Worm (Caenorhabditis elegans) whole organism, L3 larva: Measurements from ENCODE around the gene F13B6.1.
A peak's percentile ranks its signal among the peaks of the same experiment; 100 is the strongest.

Source experiments
- R02D3.7 ChIP-seq: fragments of 150-350 bp; optimal IDR thresholded peaks from 2 replicates; lab custom pipeline; 2014; ENCODE audit warnings: missing biosample characterization, missing genetic modification characterization
- aly-2 ChIP-seq: fragments of 150-350 bp; optimal IDR thresholded peaks from 2 replicates; lab custom pipeline; 2014; ENCODE audit warnings: missing biosample characterization, missing genetic modification characterization
- ceh-16 ChIP-seq: sonication (generic microtip); optimal IDR thresholded peaks from 2 replicates; lab custom pipeline; 2017; ENCODE audit warnings: missing biosample characterization, missing genetic modification characterization
- ceh-28 ChIP-seq: fragments of 150-350 bp; optimal IDR thresholded peaks from 2 replicates; lab custom pipeline; 2014; ENCODE audit warnings: missing biosample characterization, missing genetic modification reagents, missing genetic modification characterization
- ceh-82 ChIP-seq: fragments of 150-350 bp; optimal IDR thresholded peaks from 2 replicates; lab custom pipeline; 2014; ENCODE audit warnings: missing biosample characterization, missing genetic modification characterization
- ceh-9 ChIP-seq: sonication (generic microtip); optimal IDR thresholded peaks from 2 replicates; lab custom pipeline; 2018; ENCODE audit warnings: missing biosample characterization, missing genetic modification characterization
- daf-12 ChIP-seq: fragments of 150-350 bp; optimal IDR thresholded peaks from 2 replicates; lab custom pipeline; 2014; ENCODE audit warnings: missing biosample characterization, missing genetic modification reagents, missing genetic modification characterization
- egl-27 ChIP-seq: sonication (generic microtip); optimal IDR thresholded peaks from 4 replicates; lab custom pipeline; 2017; ENCODE audit warnings: missing biosample characterization, missing genetic modification reagents, missing genetic modification characterization
- egl-5 ChIP-seq: fragments of 150-350 bp; optimal IDR thresholded peaks from 2 replicates; lab custom pipeline; 2017; ENCODE audit warnings: missing biosample characterization, missing genetic modification reagents, missing genetic modification characterization, inconsistent platforms
- elt-1 ChIP-seq: fragments of 150-350 bp; optimal IDR thresholded peaks from 2 replicates; lab custom pipeline; 2014; ENCODE audit warnings: missing biosample characterization, missing genetic modification characterization
- elt-2 ChIP-seq: sonication (generic microtip); optimal IDR thresholded peaks from 2 replicates; lab custom pipeline; 2016; ENCODE audit warnings: missing genetic modification reagents, mild to moderate bottlenecking, missing genetic modification characterization, missing compliant biosample characterization
- elt-3 ChIP-seq, 3 experiments: fragments of 150-350 bp in 1 of 3; sonication (generic microtip) in 2 of 3; optimal IDR thresholded peaks; 2 replicates in 2 of 3; 4 replicates in 1 of 3; lab custom pipeline; 2014 to 2017; ENCODE audit warnings: missing biosample characterization in 3 of 3, missing genetic modification characterization in 3 of 3
- fkh-10 ChIP-seq: sonication (generic microtip); optimal IDR thresholded peaks from 2 replicates; lab custom pipeline; 2017; ENCODE audit warnings: missing biosample characterization, missing genetic modification reagents, missing genetic modification characterization
- fos-1 ChIP-seq: fragments of 150-350 bp; optimal IDR thresholded peaks from 2 replicates; lab custom pipeline; 2014; ENCODE audit warnings: missing biosample characterization, missing genetic modification characterization
- hmg-11 ChIP-seq: sonication (generic microtip); optimal IDR thresholded peaks from 2 replicates; lab custom pipeline; 2016; ENCODE audit warnings: missing genetic modification characterization, missing compliant biosample characterization
- jun-1 ChIP-seq: fragments of 150-350 bp; optimal IDR thresholded peaks from 2 replicates; lab custom pipeline; 2014; ENCODE audit warnings: missing biosample characterization, missing genetic modification reagents, missing genetic modification characterization
- lin-15B ChIP-seq: fragments of 150-350 bp; optimal IDR thresholded peaks from 2 replicates; lab custom pipeline; 2014; ENCODE audit warnings: missing biosample characterization, missing genetic modification characterization
- lin-39 ChIP-seq: fragments of 150-350 bp; optimal IDR thresholded peaks from 2 replicates; lab custom pipeline; 2018; ENCODE audit warnings: missing biosample characterization, missing genetic modification reagents, missing genetic modification characterization
- lsy-12 ChIP-seq: sonication (generic microtip); optimal IDR thresholded peaks from 2 replicates; lab custom pipeline; 2016; ENCODE audit warnings: mild to moderate bottlenecking, missing genetic modification characterization, missing compliant biosample characterization
- nfya-1 ChIP-seq: sonication (generic microtip); optimal IDR thresholded peaks from 2 replicates; lab custom pipeline; 2017; ENCODE audit warnings: missing genetic modification characterization, mild to moderate bottlenecking, missing compliant biosample characterization, antibody characterized with exemption, moderate library complexity; ENCODE audit not compliant: insufficient read depth
- nhr-12 ChIP-seq: fragments of 150-350 bp; optimal IDR thresholded peaks from 2 replicates; lab custom pipeline; 2014; ENCODE audit warnings: missing biosample characterization, missing genetic modification characterization
- nhr-23 ChIP-seq: fragments of 150-350 bp; optimal IDR thresholded peaks from 2 replicates; lab custom pipeline; 2014; ENCODE audit warnings: missing biosample characterization, missing genetic modification reagents, missing genetic modification characterization
- nhr-237 ChIP-seq: fragments of 150-350 bp; optimal IDR thresholded peaks from 2 replicates; lab custom pipeline; 2014; ENCODE audit warnings: missing biosample characterization, missing genetic modification characterization
- nhr-25 ChIP-seq: sonication (generic microtip); optimal IDR thresholded peaks from 2 replicates; lab custom pipeline; 2017; ENCODE audit warnings: missing biosample characterization, missing genetic modification characterization
- nhr-43 ChIP-seq: sonication (generic microtip); optimal IDR thresholded peaks from 2 replicates; lab custom pipeline; 2016; ENCODE audit warnings: mild to moderate bottlenecking, missing genetic modification characterization, missing compliant biosample characterization; ENCODE audit not compliant: poor library complexity, severe bottlenecking
- nhr-76 ChIP-seq: fragments of 150-350 bp; sonication (generic microtip); optimal IDR thresholded peaks from 5 replicates; lab custom pipeline; 2014; ENCODE audit warnings: missing biosample characterization, missing genetic modification characterization
- pha-4 ChIP-seq: fragments of 150-350 bp; optimal IDR thresholded peaks from 2 replicates; lab custom pipeline; 2014; ENCODE audit warnings: missing biosample characterization, missing genetic modification reagents, missing genetic modification characterization
- pqm-1 ChIP-seq: fragments of 150-350 bp; optimal IDR thresholded peaks from 2 replicates; lab custom pipeline; 2017; ENCODE audit warnings: missing biosample characterization, missing genetic modification characterization, inconsistent platforms
- sea-2 ChIP-seq: fragments of 150-350 bp; sonication (generic microtip); optimal IDR thresholded peaks from 4 replicates; lab custom pipeline; 2014; ENCODE audit warnings: missing biosample characterization, missing genetic modification reagents, missing genetic modification characterization
- unc-39 ChIP-seq: sonication (generic microtip); optimal IDR thresholded peaks from 4 replicates; lab custom pipeline; 2017; ENCODE audit warnings: missing biosample characterization, missing genetic modification characterization
- unc-62 ChIP-seq: fragments of 150-350 bp; sonication (generic microtip); optimal IDR thresholded peaks from 4 replicates; lab custom pipeline; 2014; ENCODE audit warnings: missing biosample characterization, missing genetic modification reagents, missing genetic modification characterization
- zag-1 ChIP-seq: fragments of 150-350 bp; optimal IDR thresholded peaks from 2 replicates; lab custom pipeline; 2014; ENCODE audit warnings: missing biosample characterization, missing genetic modification characterization
- ztf-11 ChIP-seq: fragments of 150-350 bp; optimal IDR thresholded peaks from 2 replicates; lab custom pipeline; 2014; ENCODE audit warnings: missing biosample characterization, missing genetic modification characterization
- ztf-4 ChIP-seq: fragments of 150-350 bp; optimal IDR thresholded peaks from 2 replicates; lab custom pipeline; 2014; ENCODE audit warnings: missing biosample characterization, missing genetic modification characterization

Gene F13B6.1

DNA sequence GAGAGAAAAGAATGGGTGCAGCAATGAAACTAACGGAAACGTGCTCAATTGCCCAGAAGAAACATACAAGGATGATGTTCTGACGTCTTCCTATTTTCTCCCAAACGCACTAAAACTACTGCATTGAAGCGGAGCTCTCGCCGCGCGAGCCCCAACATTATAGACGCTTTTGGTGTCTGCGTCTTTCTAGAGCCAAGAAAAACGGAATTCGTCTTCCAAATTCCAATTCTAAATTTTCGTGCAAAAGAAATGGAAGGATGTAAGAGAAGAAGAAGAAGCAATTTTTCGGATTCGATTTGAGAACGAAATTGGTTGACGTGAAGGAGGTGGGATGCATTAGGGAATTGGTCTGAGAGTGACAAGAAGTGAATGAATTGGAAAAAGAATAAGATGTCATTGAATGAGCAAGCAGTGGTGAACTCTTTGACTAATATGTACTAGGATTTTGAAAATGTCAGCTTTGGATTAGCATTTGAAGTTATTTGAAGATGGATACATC, 2.6 kb upstream of the F13B6.1 start:
- TF ChIP-seq lin-39 = peak; percentile 20
- TF ChIP-seq ztf-4 (tag; lab: Kevin White, UChicago) = no peak
- TF ChIP-seq, all 47 proteins: peak for 1

- peak; percentile 36 for TF ChIP-seq nhr-25
- no peak for TF ChIP-seq zag-1 (tag; lab: Kevin White, UChicago)
- TF ChIP-seq pqm-1 = no peak
- TF ChIP-seq nhr-237 = no peak
- no peak for TF ChIP-seq nhr-76 (tag; lab: Kevin White, UChicago)
- TF ChIP-seq ceh-9 (tag; lab: Kevin White, UChicago) = no peak
- TF ChIP-seq aly-2 (tag; lab: Kevin White, UChicago) = no peak
Measured at ce11 chrIV:7454890-7455289, 1.4 kb upstream of the F13B6.1 start.

DNA sequence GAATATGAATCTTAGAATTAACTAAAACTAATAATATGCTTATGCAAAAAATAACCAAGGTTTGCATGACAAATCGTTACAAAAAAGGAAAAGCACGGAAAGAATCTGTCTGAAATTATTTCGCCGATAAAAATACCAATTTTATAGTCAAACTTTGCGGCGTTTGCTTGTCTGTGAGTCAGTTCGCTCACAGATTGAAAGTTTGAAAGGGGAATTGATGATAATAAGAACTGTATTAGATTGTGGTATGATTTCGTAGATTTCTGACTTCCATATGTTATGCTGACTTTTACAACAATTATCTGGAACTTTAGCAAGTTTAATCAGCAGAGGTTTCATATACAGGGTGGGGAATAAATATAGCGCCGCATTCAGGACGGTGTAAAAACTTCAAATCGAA, 3.9 kb downstream of the F13B6.1 start, which contains the start of gene F13B6.2:
TSS of gene F13B6.2 (minus strand) at position 101 of the 400 bp plus-strand sequence.
- TF ChIP-seq zag-1 (tag; lab: Kevin White, UChicago) (no peak), R02D3.7 (tag; lab: Kevin White, UChicago) (no peak), hmg-11 (tag; lab: Kevin White, UChicago) (no peak), daf-12 (tag; lab: Kevin White, UChicago) (no peak), pha-4 (no peak)
- TF ChIP-seq, all 47 proteins: peak for 0

DNA sequence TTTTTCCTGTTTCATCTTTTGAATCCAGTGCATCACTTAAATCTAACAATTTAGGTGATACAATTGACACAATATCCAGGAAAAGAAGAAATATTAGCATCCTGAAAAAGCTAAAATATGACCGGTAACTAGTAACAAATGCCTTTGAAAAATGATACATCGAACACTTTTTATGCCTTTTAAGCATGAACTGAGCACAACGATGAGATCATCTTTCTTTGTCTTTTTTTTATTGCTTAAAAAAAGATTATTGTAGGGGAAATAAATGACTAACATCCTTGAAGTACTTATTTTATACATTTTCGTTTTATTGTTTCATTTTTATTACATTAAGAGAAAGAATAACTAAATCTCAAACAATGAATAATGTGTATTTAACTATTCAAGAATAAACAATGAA, 9.5 kb downstream of the F13B6.1 start, which contains the start of gene F13B6.3:
TSS of gene F13B6.3 (minus strand) at position 101 of the 400 bp plus-strand sequence.
- TF ChIP-seq lsy-12 = no peak
- TF ChIP-seq fkh-10 = no peak
- no peak for TF ChIP-seq ceh-82 (tag; lab: Kevin White, UChicago)
- TF ChIP-seq jun-1 (tag; lab: Kevin White, UChicago) = no peak
- TF ChIP-seq nhr-237 = no peak
- no peak for TF ChIP-seq ztf-11
- TF ChIP-seq elt-1 = no peak
- no peak for TF ChIP-seq daf-12 (tag; lab: Kevin White, UChicago)
- no peak for TF ChIP-seq lin-15B
- no peak for TF ChIP-seq sea-2 (GFP tag; lab: Kevin White, UChicago)

ce11 chrIV:7467170-7467569, 10.8 kb downstream of the F13B6.1 start:
- peak; percentile 62 for TF ChIP-seq elt-2
- no peak for TF ChIP-seq ceh-16 (tag; lab: Kevin White, UChicago)
- peak; percentile 36 for TF ChIP-seq pqm-1
- TF ChIP-seq elt-3 (tag; optimal IDR thresholded peaks at IDR 0.05; lab: Kevin White, UChicago) = no peak

DNA sequence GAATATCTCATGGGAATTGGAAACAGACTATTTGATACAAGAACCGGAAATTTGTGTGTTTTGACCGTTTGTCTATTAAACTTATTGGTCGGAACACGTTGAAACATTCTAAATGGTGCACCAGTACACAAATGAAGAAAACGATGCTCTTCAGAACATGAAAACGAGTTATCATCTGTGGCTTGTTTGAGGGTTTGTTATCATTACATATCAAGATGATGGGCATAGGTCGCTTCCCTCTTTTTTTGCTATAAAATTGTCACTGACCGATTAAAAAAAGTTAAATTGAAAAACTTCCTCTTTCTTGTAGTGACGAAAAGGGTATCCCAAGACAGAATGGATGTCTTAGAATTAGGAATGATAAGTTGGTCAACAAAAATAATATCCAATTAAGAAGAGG, 12.3 kb downstream of the F13B6.1 start:
- TF ChIP-seq elt-2 (peak; percentile 42), nhr-12 (tag; lab: Kevin White, UChicago) (no peak)

ce11 chrIV:7469782-7470413, 13.6 kb downstream of the F13B6.1 start, which contains the start of gene F55G1.7:
Gene F55G1.7 (minus strand): TSS chrIV:7469832.
- TF ChIP-seq elt-3 (tag; optimal IDR thresholded peaks at IDR 0.05; lab: Kevin White, UChicago) (peak in 1 of 3 experiments; percentile 19), fos-1 (tag; lab: Kevin White, UChicago) (no peak), nhr-43 (tag; lab: Kevin White, UChicago) (peak; percentile 37)

- TF ChIP-seq R02D3.7 (tag; lab: Kevin White, UChicago) (no peak), fos-1 (tag; lab: Kevin White, UChicago) (no peak), nfya-1 (tag; lab: Kevin White, UChicago) (no peak), lin-15B (no peak), nhr-12 (tag; lab: Kevin White, UChicago) (no peak), egl-5 (tag; lab: Kevin White, UChicago) (no peak), egl-27 (tag; lab: Kevin White, UChicago) (no peak), unc-62 (GFP tag; lab: Kevin White, UChicago) (no peak), ztf-4 (tag; lab: Kevin White, UChicago) (no peak), nhr-23 (tag; lab: Kevin White, UChicago) (no peak), nhr-25 (no peak), unc-39 (tag; lab: Kevin White, UChicago) (no peak), ceh-9 (tag; lab: Kevin White, UChicago) (no peak), ztf-11 (no peak), ceh-28 (tag; lab: Kevin White, UChicago) (no peak), aly-2 (tag; lab: Kevin White, UChicago) (no peak), ceh-16 (tag; lab: Kevin White, UChicago) (no peak)
Measured at ce11 chrIV:7473159-7473649, 16.9 kb downstream of the F13B6.1 start, which contains the start of the genes plk-3 and F55G1.6. Gene plk-3 (minus strand): TSS chrIV:7473209. Gene F55G1.6 (plus strand): TSS chrIV:7473517.
